Worm (Caenorhabditis elegans) whole organism, L4 larva: ENCODE data around the gene myo-6.

Experiments used
- D1046.2 ChIP-seq: fragments of 200-800 bp; sonication (Bioruptor generic); IDR thresholded peaks from 2 replicates; pipeline ENCODE4 v1.3.6; 2022; ENCODE audit warnings: missing genetic modification characterization, missing compliant biosample characterization
- Y105C5A.15 ChIP-seq: fragments of 200-800 bp; sonication (Bioruptor generic); IDR thresholded peaks from 2 replicates; pipeline ENCODE4 v1.3.6; 2022; ENCODE audit warnings: missing genetic modification characterization, missing compliant biosample characterization
- Y48G9A.11 ChIP-seq: fragments of 200-800 bp; sonication (Bioruptor generic); IDR thresholded peaks from 2 replicates; pipeline ENCODE4 v1.3.6; 2022; ENCODE audit warnings: missing genetic modification reagents, missing genetic modification characterization, missing compliant biosample characterization
- ZK337.2 ChIP-seq: fragments of 200-800 bp; sonication (Bioruptor generic); IDR thresholded peaks from 2 replicates; pipeline ENCODE4 v1.3.6; 2022; ENCODE audit warnings: missing genetic modification reagents, missing genetic modification characterization, missing compliant biosample characterization
- aha-1 ChIP-seq: fragments of 150-350 bp; peaks from one replicate; lab custom pipeline; 2014; ENCODE audit warnings: missing biosample characterization, missing genetic modification characterization
- aly-2 ChIP-seq: sonication (generic microtip); optimal IDR thresholded peaks from 2 replicates; lab custom pipeline; 2018; ENCODE audit warnings: missing biosample characterization, missing genetic modification characterization
- ceh-20 ChIP-seq: fragments of 200-800 bp; sonication (Bioruptor generic); IDR thresholded peaks from 2 replicates; pipeline ENCODE4 v1.3.6; 2022; ENCODE audit warnings: missing genetic modification reagents, missing genetic modification characterization, missing compliant biosample characterization
- ceh-28 ChIP-seq: fragments of 150-350 bp; optimal IDR thresholded peaks from 2 replicates; lab custom pipeline; 2014; ENCODE audit warnings: missing biosample characterization, missing genetic modification reagents, missing genetic modification characterization
- ces-1 ChIP-seq: fragments of 150-350 bp; sonication (generic microtip); optimal IDR thresholded peaks from 4 replicates; lab custom pipeline; 2014; ENCODE audit warnings: missing biosample characterization, missing genetic modification reagents, missing genetic modification characterization
- cey-2 ChIP-seq: sonication (generic microtip); optimal IDR thresholded peaks from 3 replicates; lab custom pipeline; 2017; ENCODE audit warnings: missing genetic modification characterization, mild to moderate bottlenecking, missing compliant biosample characterization, antibody characterized with exemption, borderline replicate concordance; ENCODE audit not compliant: insufficient read depth
- ctbp-1 ChIP-seq: fragments of 200-800 bp; sonication (Bioruptor generic); IDR thresholded peaks from 2 replicates; pipeline ENCODE4 v1.3.6; 2022; ENCODE audit warnings: missing genetic modification reagents, missing genetic modification characterization, missing compliant biosample characterization
- daf-8 ChIP-seq: fragments of 200-800 bp; sonication (Bioruptor generic); IDR thresholded peaks from 2 replicates; pipeline ENCODE4 v1.3.6; 2022; ENCODE audit warnings: missing genetic modification characterization, missing compliant biosample characterization
- dmd-6 ChIP-seq: fragments of 200-800 bp; sonication (Bioruptor generic); IDR thresholded peaks from 2 replicates; pipeline ENCODE4 v1.3.6; 2022; ENCODE audit warnings: missing genetic modification reagents, missing genetic modification characterization, missing compliant biosample characterization
- dmd-8 ChIP-seq: fragments of 200-800 bp; sonication (Bioruptor generic); IDR thresholded peaks from 2 replicates; pipeline ENCODE4 v1.3.6; 2022; ENCODE audit warnings: missing genetic modification characterization, missing compliant biosample characterization
- dpl-1 ChIP-seq: fragments of 150-350 bp; optimal IDR thresholded peaks from 2 replicates; lab custom pipeline; 2014; ENCODE audit warnings: missing biosample characterization, missing genetic modification reagents, missing genetic modification characterization
- duxl-1 ChIP-seq: sonication (generic microtip); optimal IDR thresholded peaks from 2 replicates; lab custom pipeline; 2016; ENCODE audit warnings: mild to moderate bottlenecking, missing genetic modification characterization, moderate library complexity, missing compliant biosample characterization; ENCODE audit not compliant: poor library complexity
- egl-43 ChIP-seq: fragments of 200-800 bp; sonication (Bioruptor generic); IDR thresholded peaks from 2 replicates; pipeline ENCODE4 v1.3.6; 2022; ENCODE audit warnings: missing genetic modification reagents, missing genetic modification characterization, missing compliant biosample characterization
- gei-8 ChIP-seq: fragments of 200-800 bp; sonication (Bioruptor generic); optimal IDR thresholded peaks from 2 replicates; lab custom pipeline; 2018; ENCODE audit warnings: mild to moderate bottlenecking, missing genetic modification characterization, missing compliant biosample characterization
- hif-1 ChIP-seq, 2 experiments: sonication (generic microtip); optimal IDR thresholded peaks; 2 replicates each; lab custom pipeline; 2016 to 2017; ENCODE audit warnings: missing compliant biosample characterization in 2 of 2, missing genetic modification characterization in 2 of 2, missing genetic modification reagents in 2 of 2, missing genotype in 2 of 2, mild to moderate bottlenecking in 1 of 2
- hlh-30 ChIP-seq: sonication (generic microtip); optimal IDR thresholded peaks from 2 replicates; lab custom pipeline; 2017; ENCODE audit warnings: antibody characterized with exemption, mild to moderate bottlenecking, missing genetic modification characterization, missing compliant biosample characterization; ENCODE audit not compliant: insufficient read depth
- jun-1 ChIP-seq: fragments of 150-350 bp; optimal IDR thresholded peaks from 2 replicates; lab custom pipeline; 2014; ENCODE audit warnings: missing biosample characterization, missing genetic modification reagents, missing genetic modification characterization
- lin-38 ChIP-seq: fragments of 200-800 bp; sonication (Bioruptor generic); IDR thresholded peaks from 2 replicates; pipeline ENCODE4 v1.3.6; 2022; ENCODE audit warnings: missing genetic modification reagents, missing genetic modification characterization, missing compliant biosample characterization
- lsy-2 ChIP-seq, 2 experiments: fragments of 150-350 bp in 1 of 2; sonication (generic microtip) in 1 of 2; optimal IDR thresholded peaks; 2 replicates each; lab custom pipeline; 2014 to 2017; ENCODE audit warnings: missing biosample characterization in 2 of 2, missing genetic modification characterization in 2 of 2
- madf-5 ChIP-seq, 2 experiments: fragments of 200-800 bp; sonication (Bioruptor generic); IDR thresholded peaks; 2 replicates each; pipeline ENCODE4 v1.3.6; 2022; ENCODE audit warnings: missing compliant biosample characterization in 2 of 2, missing genetic modification characterization in 2 of 2
- mdl-1 ChIP-seq, 2 experiments: fragments of 150-350 bp in 1 of 2; sonication (generic microtip) in 1 of 2; optimal IDR thresholded peaks; 2 replicates each; lab custom pipeline; 2014 to 2017; ENCODE audit warnings: missing biosample characterization in 2 of 2, missing genetic modification characterization in 2 of 2
- mep-1 ChIP-seq: fragments of 150-350 bp; sonication (generic microtip); optimal IDR thresholded peaks from 3 replicates; lab custom pipeline; 2014; ENCODE audit warnings: missing biosample characterization, missing genetic modification characterization
- mes-2 ChIP-seq: sonication (generic microtip); optimal IDR thresholded peaks from 2 replicates; lab custom pipeline; 2016; ENCODE audit warnings: missing genotype, mild to moderate bottlenecking, missing genetic modification characterization, missing compliant biosample characterization; ENCODE audit not compliant: poor library complexity, severe bottlenecking
- mxl-2 ChIP-seq: fragments of 200-800 bp; sonication (Bioruptor generic); conservative IDR thresholded peaks from 2 replicates; pipeline ENCODE4 v1.3.6; 2022; ENCODE audit warnings: missing genetic modification reagents, missing genetic modification characterization, missing compliant biosample characterization
- nhr-10 ChIP-seq: fragments of 150-350 bp; optimal IDR thresholded peaks from 2 replicates; lab custom pipeline; 2014; ENCODE audit warnings: missing biosample characterization, missing genetic modification characterization
- nhr-102 ChIP-seq: sonication (generic microtip); optimal IDR thresholded peaks from 2 replicates; lab custom pipeline; 2016; ENCODE audit warnings: mild to moderate bottlenecking, missing genetic modification characterization, moderate library complexity, missing compliant biosample characterization
- nhr-111 ChIP-seq: fragments of 200-800 bp; sonication (Bioruptor generic); optimal IDR thresholded peaks from 2 replicates; lab custom pipeline; 2018; ENCODE audit warnings: mild to moderate bottlenecking, missing genetic modification characterization, missing compliant biosample characterization
- nhr-28 ChIP-seq: fragments of 150-350 bp; optimal IDR thresholded peaks from 2 replicates; lab custom pipeline; 2014; ENCODE audit warnings: missing biosample characterization, missing genetic modification characterization
- nhr-48 ChIP-seq: sonication (generic microtip); optimal IDR thresholded peaks from 2 replicates; lab custom pipeline; 2016; ENCODE audit warnings: mild to moderate bottlenecking, missing genetic modification characterization, missing compliant biosample characterization
- nhr-76 ChIP-seq: fragments of 150-350 bp; optimal IDR thresholded peaks from 2 replicates; lab custom pipeline; 2014; ENCODE audit warnings: missing biosample characterization, missing genetic modification characterization
- php-3 ChIP-seq: fragments of 200-800 bp; sonication (Bioruptor generic); IDR thresholded peaks from 2 replicates; pipeline ENCODE4 v1.3.6; 2022; ENCODE audit warnings: missing genetic modification reagents, missing genetic modification characterization, missing compliant biosample characterization
- rbr-2 ChIP-seq: sonication (generic microtip); optimal IDR thresholded peaks from 2 replicates; lab custom pipeline; 2016; ENCODE audit warnings: missing genotype, missing genetic modification characterization, missing compliant biosample characterization
- sdz-12 ChIP-seq: fragments of 200-800 bp; sonication (Bioruptor generic); optimal IDR thresholded peaks from 2 replicates; lab custom pipeline; 2018; ENCODE audit warnings: mild to moderate bottlenecking, missing genetic modification characterization, missing compliant biosample characterization
- snpc-1.2 ChIP-seq: fragments of 200-800 bp; sonication (Bioruptor generic); IDR thresholded peaks from 2 replicates; pipeline ENCODE4 v1.3.6; 2022; ENCODE audit warnings: missing genetic modification reagents, missing genetic modification characterization, missing compliant biosample characterization
- spr-3 ChIP-seq: fragments of 200-800 bp; sonication (Bioruptor generic); optimal IDR thresholded peaks from 2 replicates; lab custom pipeline; 2018; ENCODE audit warnings: mild to moderate bottlenecking, missing genetic modification characterization, missing compliant biosample characterization
- tag-97 ChIP-seq: fragments of 200-800 bp; sonication (Bioruptor generic); IDR thresholded peaks from 2 replicates; pipeline ENCODE4 v1.3.6; 2022; ENCODE audit warnings: missing genetic modification characterization, missing compliant biosample characterization
- tra-1 ChIP-seq: fragments of 200-800 bp; sonication (Bioruptor generic); IDR thresholded peaks from 2 replicates; pipeline ENCODE4 v1.3.6; 2022; ENCODE audit warnings: missing genetic modification reagents, missing genetic modification characterization, missing compliant biosample characterization
- unc-39 ChIP-seq: sonication (generic microtip); optimal IDR thresholded peaks from 2 replicates; lab custom pipeline; 2017; ENCODE audit warnings: missing biosample characterization, missing genetic modification characterization
- zag-1 ChIP-seq: fragments of 150-350 bp; optimal IDR thresholded peaks from 2 replicates; lab custom pipeline; 2014; ENCODE audit warnings: missing biosample characterization, missing genetic modification characterization
- zfp-2 ChIP-seq: sonication (generic microtip); optimal IDR thresholded peaks from 2 replicates; lab custom pipeline; 2016; ENCODE audit warnings: mild to moderate bottlenecking, missing genetic modification characterization, missing compliant biosample characterization
- zfp-3 ChIP-seq: fragments of 200-800 bp; sonication (Bioruptor generic); conservative IDR thresholded peaks from 2 replicates; pipeline ENCODE4 v1.3.6; 2022; ENCODE audit warnings: missing genetic modification reagents, missing genetic modification characterization, missing compliant biosample characterization
- zip-11 ChIP-seq: fragments of 200-800 bp; sonication (Bioruptor generic); IDR thresholded peaks from 2 replicates; pipeline ENCODE4 v1.3.6; 2022; ENCODE audit warnings: missing genetic modification characterization, missing compliant biosample characterization
- ztf-7 ChIP-seq: fragments of 150-350 bp; optimal IDR thresholded peaks from 2 replicates; lab custom pipeline; 2014; ENCODE audit warnings: missing biosample characterization, missing genetic modification characterization

The myo-6 gene

DNA sequence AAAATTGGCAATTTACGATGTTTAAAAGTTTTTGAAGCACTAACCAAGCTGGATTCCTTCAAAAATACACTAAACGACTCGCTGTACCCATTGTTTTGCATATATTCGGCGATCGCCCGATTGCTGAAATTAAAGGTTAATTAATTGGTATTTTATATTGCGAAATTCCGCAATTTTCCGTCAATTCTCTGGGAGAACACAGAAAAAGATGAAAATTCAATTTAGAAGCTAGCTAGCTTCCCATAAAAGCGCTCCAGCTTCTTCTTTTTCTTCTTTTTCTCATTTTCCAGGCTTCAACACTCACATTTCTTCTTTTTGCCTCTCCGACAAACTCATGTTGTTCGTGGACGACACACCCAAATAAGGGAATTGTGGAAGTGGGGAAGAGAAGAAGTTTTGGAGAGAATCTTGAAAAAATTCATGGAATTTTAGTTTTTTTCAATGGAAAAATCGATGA, 33.3 kb upstream of the myo-6 start, which contains the start of gene lis-1:
Gene lis-1, minus strand, starts transcription at position 407 of the 457 bp plus-strand sequence.
- TF ChIP-seq ces-1 (GFP tag; lab: Kevin White, UChicago) (peak; percentile 55), lsy-2 (tag; optimal IDR thresholded peaks at IDR 0.05; lab: Kevin White, UChicago) (peak in 1 of 2 experiments; percentile 5), nhr-76 (tag; lab: Kevin White, UChicago) (no peak), dpl-1 (GFP tag; lab: Kevin White, UChicago) (no peak), mxl-2 (no peak), sdz-12 (GFP tag; lab: Kevin White, UChicago) (no peak), madf-5 (GFP tag; IDR thresholded peaks at IDR 0.05; lab: Robert Waterston, UW) (no peak), ctbp-1 (GFP tag; lab: Robert Waterston, UW) (peak; percentile 51; the same call in 1 of the 2 replicates), gei-8 (no peak)

DNA sequence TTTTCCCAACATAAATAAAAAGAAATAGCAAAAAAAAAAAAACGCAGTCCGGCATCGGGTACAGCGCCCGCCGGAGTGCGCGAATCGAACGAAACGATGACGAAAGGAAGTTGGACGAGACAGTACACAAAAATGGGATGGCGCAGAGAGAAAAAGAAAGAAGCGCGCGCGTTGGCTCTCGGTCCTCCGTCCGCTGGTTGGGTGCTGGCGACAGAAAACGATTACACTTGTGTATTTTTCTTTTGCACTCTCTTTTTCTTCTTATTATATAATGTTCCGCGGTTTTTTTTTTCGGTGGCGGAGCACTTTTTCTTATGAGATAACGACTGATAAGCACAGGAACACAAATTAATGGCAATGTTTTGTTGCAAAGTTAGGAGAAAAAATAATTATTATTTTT, 32.3 kb upstream of the myo-6 start:
- TF ChIP-seq nhr-111 (GFP tag; lab: Kevin White, UChicago) (no peak), rbr-2 (tag; lab: Kevin White, UChicago) (peak; percentile 65), aly-2 (tag; lab: Kevin White, UChicago) (no peak), tag-97 (GFP tag; lab: Robert Waterston, UW) (no peak), nhr-48 (tag; lab: Kevin White, UChicago) (peak; percentile 72), madf-5 (GFP tag; IDR thresholded peaks at IDR 0.05; lab: Robert Waterston, UW) (no peak), duxl-1 (tag; lab: Kevin White, UChicago) (no peak), zip-11 (no peak), egl-43 (GFP tag; lab: Robert Waterston, UW) (0 out of 2 replicates have a peak, but pooled peaks have one; percentile 63), dmd-8 (no peak), D1046.2 (no peak), nhr-28 (tag; lab: Kevin White, UChicago) (peak; percentile 55), mep-1 (tag; lab: Kevin White, UChicago) (peak; percentile 69), hif-1 (tag; optimal IDR thresholded peaks at IDR 0.05; lab: Kevin White, UChicago) (peak in 1 of 2 experiments; percentile 55), nhr-102 (tag; lab: Kevin White, UChicago) (no peak), ceh-20 (GFP tag; lab: Robert Waterston, UW) (no peak), dpl-1 (GFP tag; lab: Kevin White, UChicago) (no peak), lin-38 (GFP tag; lab: Robert Waterston, UW) (peak; percentile 33; the same call in 1 of the 2 replicates), zag-1 (tag; lab: Kevin White, UChicago) (no peak), unc-39 (tag; lab: Kevin White, UChicago) (no peak), mdl-1 (tag; optimal IDR thresholded peaks at IDR 0.05; lab: Kevin White, UChicago) (peak in 1 of 2 experiments; percentile 62), cey-2 (tag; lab: Kevin White, UChicago) (no peak), Y105C5A.15 (GFP tag; lab: Robert Waterston, UW) (no peak), zfp-2 (tag; lab: Kevin White, UChicago) (no peak), spr-3 (GFP tag; lab: Kevin White, UChicago) (no peak), ceh-28 (tag; lab: Kevin White, UChicago) (no peak), php-3 (0 out of 2 replicates have a peak, but pooled peaks have one; percentile 48), mes-2 (tag; lab: Kevin White, UChicago) (peak; percentile 50), hlh-30 (tag; lab: Kevin White, UChicago) (peak; percentile 75), daf-8 (no peak), jun-1 (tag; lab: Kevin White, UChicago) (no peak), snpc-1.2 (no peak), ZK337.2 (GFP tag; lab: Robert Waterston, UW) (no peak), dmd-6 (GFP tag; lab: Robert Waterston, UW) (peak; percentile 70), nhr-10 (no peak), zfp-3 (GFP tag; lab: Robert Waterston, UW) (no peak), ctbp-1 (GFP tag; lab: Robert Waterston, UW) (0 out of 2 replicates have a peak, but pooled peaks have one; percentile 25), aha-1 (peak; percentile 95), Y48G9A.11 (GFP tag; lab: Robert Waterston, UW) (no peak), lsy-2 (tag; optimal IDR thresholded peaks at IDR 0.05; lab: Kevin White, UChicago) (peak in 1 of 2 experiments; percentile 55), tra-1 (GFP tag; lab: Robert Waterston, UW) (peak; percentile 64; the same call in 1 of the 2 replicates), ztf-7 (tag; lab: Kevin White, UChicago) (no peak)
